Worm (Caenorhabditis elegans): ENCODE measurements around the gene srh-131.

DNA sequence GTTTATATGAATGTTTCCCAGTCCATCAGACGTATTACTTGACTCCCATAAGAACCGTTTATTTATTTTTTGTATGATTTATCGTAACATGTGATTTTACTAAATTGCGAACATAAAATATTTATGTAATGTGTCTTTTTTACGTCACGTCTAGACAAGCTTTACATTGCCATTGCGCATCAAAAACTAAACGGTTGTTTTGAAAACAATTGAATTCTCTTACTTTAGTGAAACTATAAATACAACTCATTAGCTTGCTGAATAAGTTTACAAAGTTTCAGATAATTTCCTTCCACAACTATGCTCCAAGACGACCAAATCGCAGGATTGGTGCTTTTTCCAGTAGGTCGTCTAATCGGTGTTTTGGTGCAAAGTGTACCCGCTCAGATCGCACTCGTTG is 30.4 kb upstream of the srh-131 start, which contains the start of gene srx-54:
- no peak for TF ChIP-seq nhr-25 (tag; optimal IDR thresholded peaks at IDR 0.05)
- no peak for TF ChIP-seq ceh-9 (tag; optimal IDR thresholded peaks at IDR 0.05)
- no peak for TF ChIP-seq hmg-11 (tag; optimal IDR thresholded peaks at IDR 0.05)
- TF ChIP-seq daf-12 (tag; optimal IDR thresholded peaks at IDR 0.05) = no peak
- TF ChIP-seq fkh-10 (GFP tag; optimal IDR thresholded peaks at IDR 0.05) = no peak
- TF ChIP-seq lin-39 (tag; optimal IDR thresholded peaks at IDR 0.05) = no peak
- no peak for TF ChIP-seq fos-1 (tag; optimal IDR thresholded peaks at IDR 0.05)
- TF ChIP-seq nhr-28 (tag; optimal IDR thresholded peaks at IDR 0.05) = no peak
- TF ChIP-seq egl-27 (tag; optimal IDR thresholded peaks at IDR 0.05) = no peak
- no peak for TF ChIP-seq skn-1 (tag; optimal IDR thresholded peaks at IDR 0.05)
- TF ChIP-seq unc-62 (GFP tag; optimal IDR thresholded peaks at IDR 0.05) = no peak
- TF ChIP-seq ama-1 (optimal IDR thresholded peaks at IDR 0.05) = no peak
- no peak for TF ChIP-seq snpc-4 (tag; optimal IDR thresholded peaks at IDR 0.05)
- TF ChIP-seq elt-2 (tag; optimal IDR thresholded peaks at IDR 0.05) = no peak

Data from whole organism, L3 larva.